Fruit fly (Drosophila melanogaster) whole organism, prepupa: ENCODE measurements around the gene CG1024.

Source experiments
- CG15336 ChIP-seq: fragments of 200-800 bp; sonication (Bioruptor generic); IDR thresholded peaks from 2 replicates; pipeline ENCODE4 v1.3.6; 2022; ENCODE audit warnings: missing biosample characterization, missing genetic modification characterization
- CG16779 ChIP-seq: fragments of 200-800 bp; sonication (Bioruptor generic); optimal IDR thresholded peaks from 3 replicates; lab custom pipeline; 2017; ENCODE audit warnings: missing biosample characterization, mild to moderate bottlenecking, missing genetic modification characterization
- CG3032 ChIP-seq: fragments of 200-800 bp; optimal IDR thresholded peaks from 2 replicates; lab custom pipeline; 2019; ENCODE audit warnings: missing biosample characterization, mild to moderate bottlenecking, missing genetic modification characterization, moderate library complexity
- CG32006 ChIP-seq: fragments of 200-800 bp; sonication (Bioruptor generic); optimal IDR thresholded peaks from 3 replicates; lab custom pipeline; 2017; ENCODE audit warnings: missing biosample characterization, mild to moderate bottlenecking, missing genetic modification characterization
- CG34406 ChIP-seq: fragments of 200-800 bp; sonication (Bioruptor generic); optimal IDR thresholded peaks from 3 replicates; lab custom pipeline; 2016; ENCODE audit warnings: missing biosample characterization, missing genetic modification characterization
- CG3919 ChIP-seq: fragments of 200-800 bp; sonication (Bioruptor generic); optimal IDR thresholded peaks from 3 replicates; lab custom pipeline; 2016; ENCODE audit warnings: missing biosample characterization, missing genetic modification characterization
- CG4318 ChIP-seq: fragments of 200-800 bp; sonication (Bioruptor generic); optimal IDR thresholded peaks from 3 replicates; lab custom pipeline; 2017; ENCODE audit warnings: missing biosample characterization, mild to moderate bottlenecking, missing genetic modification characterization
- CG6163 ChIP-seq: fragments of 200-800 bp; sonication (Bioruptor generic); IDR thresholded peaks from 3 replicates; pipeline ENCODE4 v1.3.6; 2022; ENCODE audit warnings: missing biosample characterization, missing genetic modification characterization
- CG6792 ChIP-seq: fragments of 200-800 bp; sonication (Bioruptor generic); optimal IDR thresholded peaks from 3 replicates; lab custom pipeline; 2016; ENCODE audit warnings: missing biosample characterization, missing genetic modification characterization
- CG6808 ChIP-seq: fragments of 200-800 bp; sonication (Bioruptor generic); optimal IDR thresholded peaks from 3 replicates; lab custom pipeline; 2017; ENCODE audit warnings: missing biosample characterization, missing genetic modification characterization, mild to moderate bottlenecking, moderate library complexity, missing genetic modification reagents
- CG6854 ChIP-seq: fragments of 200-800 bp; sonication (Bioruptor generic); optimal IDR thresholded peaks from 2 replicates; lab custom pipeline; 2017; ENCODE audit warnings: missing biosample characterization, mild to moderate bottlenecking, missing genetic modification characterization
- CG8319 ChIP-seq: fragments of 200-800 bp; sonication (Bioruptor generic); optimal IDR thresholded peaks from 3 replicates; lab custom pipeline; 2016; ENCODE audit warnings: missing biosample characterization, missing genetic modification characterization
- CG8632 ChIP-seq: fragments of 200-800 bp; sonication (Bioruptor generic); optimal IDR thresholded peaks from 3 replicates; lab custom pipeline; 2016; ENCODE audit warnings: missing biosample characterization, missing genetic modification characterization
- Eip75B ChIP-seq: fragments of 200-800 bp; sonication (Bioruptor generic); optimal IDR thresholded peaks from 3 replicates; lab custom pipeline; 2016; ENCODE audit warnings: missing biosample characterization, missing genetic modification characterization
- Eip78C ChIP-seq: fragments of 200-800 bp; sonication (Bioruptor generic); peaks from one replicate; lab custom pipeline; 2016; ENCODE audit warnings: missing biosample characterization, missing genetic modification characterization
- Ets21C ChIP-seq: fragments of 200-800 bp; sonication (Bioruptor generic); optimal IDR thresholded peaks from 3 replicates; lab custom pipeline; 2016; ENCODE audit warnings: missing biosample characterization, missing genetic modification characterization
- Hr38 ChIP-seq: sonication (Bioruptor generic); optimal IDR thresholded peaks from 2 replicates; lab custom pipeline; 2016; ENCODE audit warnings: missing biosample characterization, missing genetic modification characterization
- Hr39 ChIP-seq: fragments of 200-800 bp; sonication (Bioruptor generic); optimal IDR thresholded peaks from 2 replicates; lab custom pipeline; 2016; ENCODE audit warnings: missing biosample characterization, missing genetic modification characterization
- Met ChIP-seq: fragments of 200-800 bp; sonication (Bioruptor generic); optimal IDR thresholded peaks from 3 replicates; lab custom pipeline; 2016; ENCODE audit warnings: missing biosample characterization, missing genetic modification characterization
- OdsH ChIP-seq: fragments of 200-800 bp; sonication (Bioruptor generic); optimal IDR thresholded peaks from 3 replicates; lab custom pipeline; 2016; ENCODE audit warnings: missing biosample characterization, missing genetic modification characterization
- Smox ChIP-seq: fragments of 200-800 bp; sonication (Bioruptor generic); optimal IDR thresholded peaks from 3 replicates; lab custom pipeline; 2016; ENCODE audit warnings: missing biosample characterization, missing genetic modification characterization
- Sox102F ChIP-seq: fragments of 200-800 bp; sonication (Bioruptor generic); optimal IDR thresholded peaks from 2 replicates; lab custom pipeline; 2016; ENCODE audit warnings: missing biosample characterization, mild to moderate bottlenecking, missing genetic modification characterization
- Sox15 ChIP-seq: fragments of 200-800 bp; sonication (Bioruptor generic); optimal IDR thresholded peaks from 3 replicates; lab custom pipeline; 2016; ENCODE audit warnings: missing biosample characterization, missing genetic modification characterization
- achi ChIP-seq: fragments of 200-800 bp; sonication (Bioruptor generic); optimal IDR thresholded peaks from 3 replicates; lab custom pipeline; 2016; ENCODE audit warnings: missing biosample characterization, missing genetic modification characterization
- acj6 ChIP-seq: fragments of 200-800 bp; sonication (Bioruptor generic); optimal IDR thresholded peaks from 3 replicates; lab custom pipeline; 2016; ENCODE audit warnings: missing biosample characterization, missing genetic modification characterization
- esn ChIP-seq: fragments of 200-800 bp; sonication (Bioruptor generic); optimal IDR thresholded peaks from 2 replicates; lab custom pipeline; 2016; ENCODE audit warnings: missing biosample characterization, mild to moderate bottlenecking, missing genetic modification characterization, moderate library complexity
- fd59A ChIP-seq: fragments of 200-800 bp; sonication (Bioruptor generic); optimal IDR thresholded peaks from 2 replicates; lab custom pipeline; 2017; ENCODE audit warnings: missing biosample characterization, mild to moderate bottlenecking, missing genetic modification characterization, missing genetic modification reagents
- fkh ChIP-seq: fragments of 200-800 bp; sonication (Bioruptor generic); optimal IDR thresholded peaks from 3 replicates; lab custom pipeline; 2017; ENCODE audit warnings: missing biosample characterization, mild to moderate bottlenecking, missing genetic modification characterization, moderate library complexity
- lz ChIP-seq: fragments of 200-800 bp; sonication (Bioruptor generic); optimal IDR thresholded peaks from 3 replicates; lab custom pipeline; 2016; ENCODE audit warnings: missing biosample characterization, missing genetic modification characterization
- net ChIP-seq: fragments of 200-800 bp; sonication (Bioruptor generic); optimal IDR thresholded peaks from 3 replicates; lab custom pipeline; 2016; ENCODE audit warnings: missing biosample characterization, missing genetic modification characterization
- ss ChIP-seq, 2 experiments: fragments of 200-800 bp; sonication (Bioruptor generic); optimal IDR thresholded peaks; 2 replicates in 1 of 2; 3 replicates in 1 of 2; lab custom pipeline; 2017 to 2018; ENCODE audit warnings: mild to moderate bottlenecking in 2 of 2, missing biosample characterization in 2 of 2, missing genetic modification characterization in 2 of 2, moderate library complexity in 1 of 2
- svp ChIP-seq: fragments of 200-800 bp; sonication (Bioruptor generic); peaks from one replicate; lab custom pipeline; 2016; ENCODE audit warnings: missing biosample characterization, missing genetic modification characterization
- topi ChIP-seq: fragments of 200-800 bp; sonication (Bioruptor generic); optimal IDR thresholded peaks from 3 replicates; lab custom pipeline; 2016; ENCODE audit warnings: missing biosample characterization, missing genetic modification characterization

CG1024 gene

dm6 chr3R:6343396-6344239, 36.5 kb downstream of the CG1024 start, which contains the start of gene CG17919 (continued):
- TF ChIP-seq Sox102F (no peak), CG16779 (tag; lab: Kevin White, UChicago) (no peak), Met (GFP tag; lab: Kevin White, UChicago) (no peak), acj6 (GFP tag; lab: Kevin White, UChicago) (peak; percentile 52), CG6163 (GFP tag; lab: Robert Waterston, UW) (no peak), CG6854 (GFP tag; lab: Kevin White, UChicago) (peak; percentile 17), Hr39 (GFP tag; lab: Kevin White, UChicago) (peak; percentile 23), Eip78C (GFP tag; lab: Kevin White, UChicago) (peak; percentile 60), lz (peak; percentile 14), CG8632 (peak; percentile 57), Smox (GFP tag; lab: Kevin White, UChicago) (peak; percentile 27), CG4318 (GFP tag; lab: Kevin White, UChicago) (no peak), CG15336 (GFP tag; lab: Robert Waterston, UW) (peak; percentile 53), CG6808 (GFP tag; lab: Kevin White, UChicago) (peak; percentile 53), OdsH (GFP tag; lab: Kevin White, UChicago) (peak; percentile 60), Hr38 (no peak)

dm6 chr3R:6342702-6343101, 37.4 kb downstream of the CG1024 start, which contains the start of gene CG10298:
Gene CG10298 (plus strand): TSS chr3R:6343002.
- TF ChIP-seq achi (GFP tag; lab: Kevin White, UChicago) (no peak), CG6808 (GFP tag; lab: Kevin White, UChicago) (no peak), CG6792 (GFP tag; lab: Kevin White, UChicago) (no peak), Hr38 (no peak), lz (no peak), CG8319 (GFP tag; lab: Kevin White, UChicago) (no peak), net (no peak), CG6854 (GFP tag; lab: Kevin White, UChicago) (no peak), fkh (GFP tag; lab: Kevin White, UChicago) (no peak), CG34406 (GFP tag; lab: Kevin White, UChicago) (no peak), topi (GFP tag; lab: Kevin White, UChicago) (no peak), Sox15 (no peak), esn (GFP tag; lab: Kevin White, UChicago) (no peak), CG3032 (no peak), acj6 (GFP tag; lab: Kevin White, UChicago) (no peak), CG32006 (no peak), Smox (GFP tag; lab: Kevin White, UChicago) (no peak), Ets21C (GFP tag; lab: Kevin White, UChicago) (no peak), CG8632 (no peak)

dm6 chr3R:6341668-6342067, 38.5 kb downstream of the CG1024 start, which contains the start of gene CG17917:
Gene CG17917 (plus strand): TSS chr3R:6341968.
- no peak for TF ChIP-seq CG3919 (GFP tag; lab: Kevin White, UChicago)
- no peak for TF ChIP-seq net
- no peak for TF ChIP-seq CG32006

dm6 chr3R:6339795-6340194, 40.3 kb downstream of the CG1024 start, which contains the start of gene Osi20:
Gene Osi20 (plus strand): TSS chr3R:6340095.
- TF ChIP-seq ss (GFP tag; optimal IDR thresholded peaks at IDR 0.05; lab: Kevin White, UChicago) (no peak), fd59A (GFP tag; lab: Kevin White, UChicago) (no peak)

- TF ChIP-seq Eip75B (GFP tag; lab: Kevin White, UChicago) (no peak), fkh (GFP tag; lab: Kevin White, UChicago) (no peak), svp (GFP tag; lab: Kevin White, UChicago) (no peak), Smox (GFP tag; lab: Kevin White, UChicago) (no peak), CG4318 (GFP tag; lab: Kevin White, UChicago) (no peak)
Measured at dm6 chr3R:6337397-6337796, 42.7 kb downstream of the CG1024 start.
